Fruit fly (Drosophila melanogaster) whole organism, embryonic: Measurements from ENCODE around the gene Utx.

Source experiments
- ATbp ChIP-seq: fragments of 200-800 bp; sonication (Bioruptor generic); optimal IDR thresholded peaks from 2 replicates; lab custom pipeline; 2017; ENCODE audit warnings: missing biosample characterization, mild to moderate bottlenecking, missing genetic modification characterization, missing genetic modification reagents
- Aef1 ChIP-seq: fragments of 200-800 bp; sonication (Bioruptor generic); IDR thresholded peaks from 3 replicates; pipeline ENCODE4 v1.3.6; 2022; ENCODE audit warnings: missing biosample characterization, missing genetic modification characterization
- CG10274 ChIP-seq: fragments of 200-800 bp; sonication (Bioruptor generic); optimal IDR thresholded peaks from 3 replicates; lab custom pipeline; 2017; ENCODE audit warnings: missing biosample characterization, mild to moderate bottlenecking, missing genetic modification characterization
- CG11398 ChIP-seq: fragments of 200-800 bp; sonication (Bioruptor generic); optimal IDR thresholded peaks from 2 replicates; lab custom pipeline; 2016; ENCODE audit warnings: missing biosample characterization, missing genetic modification characterization
- CG11456 ChIP-seq: fragments of 200-800 bp; sonication (Bioruptor generic); IDR thresholded peaks from 3 replicates; pipeline ENCODE4 v1.3.6; 2022; ENCODE audit warnings: missing biosample characterization, missing genetic modification characterization
- CG12155 ChIP-seq: fragments of 200-800 bp; sonication (Bioruptor generic); optimal IDR thresholded peaks from 3 replicates; lab custom pipeline; 2016; ENCODE audit warnings: missing biosample characterization, missing genetic modification characterization
- CG12769 ChIP-seq: fragments of 200-800 bp; sonication (Bioruptor generic); optimal IDR thresholded peaks from 2 replicates; lab custom pipeline; 2019; ENCODE audit warnings: missing biosample characterization, mild to moderate bottlenecking, missing genetic modification characterization, moderate library complexity
- CG13123 ChIP-seq: fragments of 200-800 bp; sonication (Bioruptor generic); optimal IDR thresholded peaks from 2 replicates; lab custom pipeline; 2016; ENCODE audit warnings: missing biosample characterization, missing genetic modification characterization
- CG14441 ChIP-seq: fragments of 200-800 bp; sonication (Bioruptor generic); IDR thresholded peaks from 2 replicates; pipeline ENCODE4 v1.3.6; 2022; ENCODE audit warnings: missing biosample characterization, missing genetic modification characterization
- CG15011 ChIP-seq: fragments of 200-800 bp; sonication (Bioruptor generic); optimal IDR thresholded peaks from 3 replicates; lab custom pipeline; 2018; ENCODE audit warnings: missing biosample characterization, mild to moderate bottlenecking, missing genetic modification characterization
- CG15601 ChIP-seq: fragments of 200-800 bp; sonication (Bioruptor generic); optimal IDR thresholded peaks from 3 replicates; lab custom pipeline; 2019; ENCODE audit warnings: missing biosample characterization, mild to moderate bottlenecking, missing genetic modification characterization, moderate library complexity
- CG2889 ChIP-seq: fragments of 200-800 bp; sonication (Bioruptor generic); IDR thresholded peaks from 3 replicates; pipeline ENCODE4 v1.3.6; 2022; ENCODE audit warnings: missing biosample characterization, missing genetic modification characterization
- CG31365 ChIP-seq: fragments of 200-800 bp; sonication (Bioruptor generic); optimal IDR thresholded peaks from 2 replicates; lab custom pipeline; 2018; ENCODE audit warnings: missing biosample characterization, mild to moderate bottlenecking, missing genetic modification characterization
- CG3281 ChIP-seq: fragments of 200-800 bp; sonication (Bioruptor generic); optimal IDR thresholded peaks from 3 replicates; lab custom pipeline; 2017; ENCODE audit warnings: missing biosample characterization, mild to moderate bottlenecking, missing genetic modification characterization
- CG43689 ChIP-seq: fragments of 200-800 bp; sonication (Bioruptor generic); IDR thresholded peaks from 2 replicates; pipeline ENCODE4 v1.3.6; 2022; ENCODE audit warnings: missing biosample characterization, missing genetic modification characterization
- CG4707 ChIP-seq: fragments of 200-800 bp; sonication (Bioruptor generic); optimal IDR thresholded peaks from 2 replicates; lab custom pipeline; 2018; ENCODE audit warnings: missing biosample characterization, mild to moderate bottlenecking, missing genetic modification characterization, moderate library complexity
- CG7271 ChIP-seq: fragments of 200-800 bp; sonication (Bioruptor generic); optimal IDR thresholded peaks from 2 replicates; lab custom pipeline; 2018; ENCODE audit warnings: missing biosample characterization, mild to moderate bottlenecking, missing genetic modification characterization, moderate library complexity
- CG7839 ChIP-seq: fragments of 200-800 bp; sonication (Bioruptor generic); optimal IDR thresholded peaks from 3 replicates; lab custom pipeline; 2018; ENCODE audit warnings: missing biosample characterization, mild to moderate bottlenecking, missing genetic modification characterization, moderate library complexity
- CG9797 ChIP-seq: fragments of 200-800 bp; sonication (Bioruptor generic); optimal IDR thresholded peaks from 3 replicates; lab custom pipeline; 2018; ENCODE audit warnings: missing biosample characterization, mild to moderate bottlenecking, missing genetic modification characterization
- CkIIα-i1 ChIP-seq: fragments of 200-800 bp; sonication (Bioruptor generic); IDR thresholded peaks from 2 replicates; pipeline ENCODE4 v1.3.6; 2022; ENCODE audit warnings: missing biosample characterization, missing genetic modification characterization
- Dbx ChIP-seq: fragments of 200-800 bp; sonication (Bioruptor generic); IDR thresholded peaks from 3 replicates; pipeline ENCODE4 v1.3.6; 2022; ENCODE audit warnings: missing biosample characterization, missing genetic modification characterization
- Med ChIP-seq: fragments of 200-800 bp; sonication (Bioruptor generic); peaks from one replicate; lab custom pipeline; 2016; ENCODE audit warnings: missing biosample characterization, missing genetic modification characterization, mild to moderate bottlenecking, inconsistent platforms, moderate library complexity
- Mes4 ChIP-seq: fragments of 200-800 bp; sonication (Bioruptor generic); optimal IDR thresholded peaks from 2 replicates; lab custom pipeline; 2016; ENCODE audit warnings: missing biosample characterization, missing genetic modification characterization
- Oaz ChIP-seq: fragments of 200-800 bp; sonication (Bioruptor generic); IDR thresholded peaks from 2 replicates; pipeline ENCODE4 v1.3.6; 2022; ENCODE audit warnings: missing biosample characterization, missing genetic modification characterization
- Oli ChIP-seq: fragments of 200-800 bp; sonication (Bioruptor generic); optimal IDR thresholded peaks from 2 replicates; lab custom pipeline; 2018; ENCODE audit warnings: missing biosample characterization, mild to moderate bottlenecking, missing genetic modification characterization, moderate library complexity
- PHDP ChIP-seq: fragments of 200-800 bp; sonication (Bioruptor generic); optimal IDR thresholded peaks from 3 replicates; lab custom pipeline; 2018; ENCODE audit warnings: missing biosample characterization, mild to moderate bottlenecking, missing genetic modification characterization, moderate library complexity
- Scr ChIP-seq: fragments of 200-800 bp; sonication (Bioruptor generic); IDR thresholded peaks from 2 replicates; pipeline ENCODE4 v1.3.6; 2022; ENCODE audit warnings: missing biosample characterization, missing genetic modification characterization; ENCODE audit not compliant: partially characterized antibody
- Sin3A ChIP-seq: fragments of >200 bp; optimal IDR thresholded peaks from 2 replicates; lab custom pipeline; 2018
- abd-A ChIP-seq: fragments of 200-800 bp; sonication (Bioruptor generic); optimal IDR thresholded peaks from 3 replicates; lab custom pipeline; 2019; ENCODE audit warnings: missing biosample characterization, mild to moderate bottlenecking, missing genetic modification characterization, moderate library complexity
- ac ChIP-seq: fragments of 200-800 bp; sonication (Bioruptor generic); optimal IDR thresholded peaks from 3 replicates; lab custom pipeline; 2017; ENCODE audit warnings: missing biosample characterization, mild to moderate bottlenecking, missing genetic modification characterization
- bbx ChIP-seq: fragments of 200-800 bp; sonication (Bioruptor generic); IDR thresholded peaks from 2 replicates; pipeline ENCODE4 v1.3.6; 2022; ENCODE audit warnings: missing biosample characterization, missing genetic modification characterization; ENCODE audit not compliant: partially characterized antibody
- cg ChIP-seq: fragments of 200-800 bp; sonication (Bioruptor generic); optimal IDR thresholded peaks from 3 replicates; lab custom pipeline; 2019; ENCODE audit warnings: missing biosample characterization, mild to moderate bottlenecking, missing genetic modification characterization, moderate library complexity
- dati ChIP-seq: fragments of 200-800 bp; sonication (Bioruptor generic); IDR thresholded peaks from 2 replicates; pipeline ENCODE4 v1.3.6; 2022; ENCODE audit warnings: missing biosample characterization, missing genetic modification characterization
- dm ChIP-seq: fragments of 200-800 bp; sonication (Bioruptor generic); optimal IDR thresholded peaks from 3 replicates; lab custom pipeline; 2016; ENCODE audit warnings: missing biosample characterization, missing genetic modification characterization
- gsb-n ChIP-seq: fragments of 200-800 bp; sonication (Bioruptor generic); optimal IDR thresholded peaks from 3 replicates; lab custom pipeline; 2018; ENCODE audit warnings: missing biosample characterization, mild to moderate bottlenecking, missing genetic modification characterization
- hbn ChIP-seq: fragments of 200-800 bp; sonication (Bioruptor generic); IDR thresholded peaks from 2 replicates; pipeline ENCODE4 v1.3.6; 2022; ENCODE audit warnings: missing biosample characterization, missing genetic modification characterization; ENCODE audit not compliant: partially characterized antibody
- knrl ChIP-seq: fragments of 200-800 bp; sonication (Bioruptor generic); IDR thresholded peaks from 3 replicates; pipeline ENCODE4 v1.3.6; 2022; ENCODE audit warnings: missing biosample characterization, missing genetic modification characterization; ENCODE audit not compliant: partially characterized antibody
- lab ChIP-seq: fragments of 200-800 bp; sonication (Bioruptor generic); optimal IDR thresholded peaks from 3 replicates; lab custom pipeline; 2017; ENCODE audit warnings: missing biosample characterization, missing genetic modification characterization, mild to moderate bottlenecking, moderate library complexity, missing genetic modification reagents
- lilli ChIP-seq: fragments of 200-800 bp; sonication (Bioruptor generic); optimal IDR thresholded peaks from 3 replicates; lab custom pipeline; 2016; ENCODE audit warnings: missing biosample characterization, missing genetic modification characterization
- maf-S ChIP-seq: fragments of 200-800 bp; sonication (Bioruptor generic); optimal IDR thresholded peaks from 2 replicates; lab custom pipeline; 2016; ENCODE audit warnings: missing biosample characterization, missing genetic modification characterization
- mam ChIP-seq: fragments of 200-800 bp; sonication (Bioruptor generic); optimal IDR thresholded peaks from 3 replicates; lab custom pipeline; 2016; ENCODE audit warnings: missing biosample characterization, missing genetic modification characterization
- odd ChIP-seq: fragments of 200-800 bp; sonication (Bioruptor generic); optimal IDR thresholded peaks from 2 replicates; lab custom pipeline; 2017; ENCODE audit warnings: missing biosample characterization, mild to moderate bottlenecking, missing genetic modification characterization
- p53 ChIP-seq: fragments of 200-800 bp; sonication (Bioruptor generic); optimal IDR thresholded peaks from 2 replicates; lab custom pipeline; 2016; ENCODE audit warnings: missing biosample characterization, missing genetic modification characterization
- sim ChIP-seq: fragments of 200-800 bp; sonication (Bioruptor generic); IDR thresholded peaks from 2 replicates; pipeline ENCODE4 v1.3.6; 2022; ENCODE audit warnings: missing biosample characterization, missing genetic modification characterization
- stc ChIP-seq: fragments of 200-800 bp; sonication (Bioruptor generic); IDR thresholded peaks from 2 replicates; pipeline ENCODE4 v1.3.6; 2022; ENCODE audit warnings: missing biosample characterization, missing genetic modification characterization
- sug ChIP-seq: fragments of 200-800 bp; optimal IDR thresholded peaks from 2 replicates; lab custom pipeline; 2019; ENCODE audit warnings: missing biosample characterization, mild to moderate bottlenecking, missing genetic modification characterization, moderate library complexity
- tx ChIP-seq: fragments of 200-800 bp; sonication (Bioruptor generic); optimal IDR thresholded peaks from 2 replicates; lab custom pipeline; 2016; ENCODE audit warnings: missing biosample characterization, missing genetic modification characterization
- zen ChIP-seq: fragments of 200-800 bp; sonication (Bioruptor generic); optimal IDR thresholded peaks from 3 replicates; lab custom pipeline; 2018; ENCODE audit warnings: missing biosample characterization, mild to moderate bottlenecking, missing genetic modification characterization, moderate library complexity
- zfh2 ChIP-seq: fragments of 200-800 bp; sonication (Bioruptor generic); optimal IDR thresholded peaks from 2 replicates; lab custom pipeline; 2016; ENCODE audit warnings: missing biosample characterization, missing genetic modification characterization

Gene Utx

dm6 chr2L:10306518-10307260 is 28.1 kb upstream of the Utx start, which contains the start of the genes CG5390 and CG4968 (continued):
- no peak for TF ChIP-seq gsb-n (tag; lab: Kevin White, UChicago)
- peak; percentile 16; the same call in 1 of the 3 replicates for TF ChIP-seq CG11456 (GFP tag; lab: Robert Waterston, UW)
- TF ChIP-seq mam (GFP tag; lab: Kevin White, UChicago): peak; percentile 2
- TF ChIP-seq lilli (GFP tag; lab: Kevin White, UChicago): peak; percentile 65
- no peak for TF ChIP-seq Sin3A (lab: Kevin White, UChicago)
- no peak for TF ChIP-seq Oaz (GFP tag; lab: Robert Waterston, UW)
- TF ChIP-seq sug (tag; lab: Kevin White, UChicago): peak; percentile 72
- TF ChIP-seq CG3281 (GFP tag; lab: Kevin White, UChicago): peak; percentile 77
- TF ChIP-seq CG43689 (GFP tag; lab: Robert Waterston, UW): 0 out of 2 replicates have a peak, but pooled peaks have one; percentile 44
- TF ChIP-seq zen (tag; lab: Kevin White, UChicago): peak; percentile 33
- no peak for TF ChIP-seq Mes4 (GFP tag; lab: Kevin White, UChicago)
- TF ChIP-seq CG15011 (GFP tag; lab: Kevin White, UChicago): peak; percentile 30
- no peak for TF ChIP-seq abd-A (tag; lab: Kevin White, UChicago)
- peak; percentile 58; the same call in 1 of the 3 replicates for TF ChIP-seq Dbx
- TF ChIP-seq maf-S (GFP tag; lab: Kevin White, UChicago): no peak
- TF ChIP-seq odd: peak; percentile 56
- TF ChIP-seq CG10274: peak; percentile 10
- no peak for TF ChIP-seq dati
- no peak for TF ChIP-seq CG11398
- TF ChIP-seq p53 (GFP tag; lab: Kevin White, UChicago): no peak
- peak; percentile 67 for TF ChIP-seq CG12155 (GFP tag; lab: Kevin White, UChicago)
- TF ChIP-seq CG31365 (tag; lab: Kevin White, UChicago): no peak
- peak; percentile 38; the same call in 1 of the 3 replicates for TF ChIP-seq Aef1 (GFP tag; lab: Robert Waterston, UW)
- no peak for TF ChIP-seq tx (GFP tag; lab: Kevin White, UChicago)
- TF ChIP-seq CG7271: no peak
- no peak for TF ChIP-seq hbn (GFP tag; lab: Robert Waterston, UW)
- TF ChIP-seq cg: peak; percentile 88
- peak; percentile 38 for TF ChIP-seq CG4707 (GFP tag; lab: Kevin White, UChicago)
- TF ChIP-seq CG2889: no peak
- TF ChIP-seq CG12769 (tag; lab: Kevin White, UChicago): no peak
- TF ChIP-seq CG9797: no peak
- no peak for TF ChIP-seq sim (GFP tag; lab: Robert Waterston, UW)
- peak; percentile 5 for TF ChIP-seq zfh2 (GFP tag; lab: Kevin White, UChicago)
- peak; percentile 80 for TF ChIP-seq PHDP (tag; lab: Kevin White, UChicago)
- peak; percentile 14 for TF ChIP-seq CG13123 (GFP tag; lab: Kevin White, UChicago)
- no peak for TF ChIP-seq ATbp (GFP tag; lab: Kevin White, UChicago)
- no peak for TF ChIP-seq lab
- TF ChIP-seq stc (GFP tag; lab: Robert Waterston, UW): peak; percentile 53; the same call in 1 of the 2 replicates
- peak; percentile 72 for TF ChIP-seq bbx
- no peak for TF ChIP-seq CG7839 (tag; lab: Kevin White, UChicago)
- peak; percentile 87 for TF ChIP-seq CG15601
- TF ChIP-seq CG14441 (GFP tag; lab: Robert Waterston, UW): peak; percentile 28; the same call in 1 of the 2 replicates
- no peak for TF ChIP-seq ac
- TF ChIP-seq Oli (tag; lab: Kevin White, UChicago): peak; percentile 53
- TF ChIP-seq Med (GFP tag; lab: Kevin White, UChicago): peak; percentile 87
- TF ChIP-seq Scr (GFP tag; lab: Robert Waterston, UW): peak; percentile 35; the same call in 1 of the 2 replicates
- no peak for TF ChIP-seq dm (GFP tag; lab: Kevin White, UChicago)
- TF ChIP-seq CkIIα-i1 (GFP tag; lab: Robert Waterston, UW): no peak
- TF ChIP-seq knrl (GFP tag; lab: Robert Waterston, UW): peak; percentile 35; the same call in 2 of the 3 replicates
